Fruit fly (Drosophila melanogaster): ENCODE data around the gene CG18476.
A peak's percentile ranks its signal among the peaks of the same experiment; 100 is the strongest.

The CG18476 gene

DNA sequence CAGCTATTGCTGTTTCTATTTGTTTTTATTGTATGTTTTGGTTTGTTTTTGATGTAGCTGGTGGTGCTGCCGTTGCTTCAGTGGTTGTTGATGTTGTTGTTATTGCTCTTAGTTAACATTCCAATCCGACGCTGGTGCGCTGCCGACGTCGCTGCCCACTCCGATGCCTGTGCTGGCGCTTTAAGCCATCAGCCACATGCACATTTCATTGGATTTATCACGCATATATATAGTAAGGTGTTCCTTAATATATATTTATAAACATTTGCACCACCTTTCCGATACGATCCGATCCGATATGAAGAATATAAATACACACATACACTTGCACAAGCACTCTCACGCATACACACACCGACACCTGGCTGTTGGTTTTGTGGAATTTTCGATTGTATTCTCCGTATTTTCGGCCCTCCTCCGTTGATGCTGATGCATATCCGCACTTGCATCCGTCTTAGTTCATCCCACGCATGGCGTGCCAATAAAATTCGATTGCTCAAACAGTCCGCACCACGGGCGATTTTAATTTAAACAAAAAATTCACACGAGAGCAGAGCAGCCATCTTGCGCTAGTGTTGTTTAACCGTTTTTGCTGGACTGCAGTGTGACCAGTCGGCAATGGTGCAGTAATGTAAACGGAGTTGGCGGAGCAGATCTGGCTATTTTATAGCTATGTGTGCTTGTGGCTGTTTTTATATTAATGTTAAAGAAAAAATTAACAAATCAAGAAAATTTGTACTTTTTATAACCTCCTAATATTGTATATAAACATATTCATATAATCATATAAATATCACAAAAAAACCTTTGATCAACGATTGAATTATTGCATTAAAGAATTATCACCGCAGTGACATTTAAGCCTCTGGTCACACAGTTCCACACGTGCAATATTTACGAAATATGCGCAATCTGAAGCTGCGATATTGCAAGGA is 27.5 kb downstream of the CG18476 start, which contains the start of the genes Csk and Elp1 (continued):
- TF ChIP-seq CG10959 (GFP tag; IDR thresholded peaks at IDR 0.05) (no peak), CG8281 (tag; optimal IDR thresholded peaks at IDR 0.05) (peak; percentile 5), gcm (GFP tag; optimal IDR thresholded peaks at IDR 0.05) (no peak), dmrt99B (tag; optimal IDR thresholded peaks at IDR 0.05) (peak; percentile 42), YL-1 (GFP tag; optimal IDR thresholded peaks at IDR 0.05) (peak; percentile 74), mam (GFP tag; optimal IDR thresholded peaks at IDR 0.05) (peak; percentile 20), CG12236 (GFP tag; optimal IDR thresholded peaks at IDR 0.05) (no peak), Aef1 (GFP tag; IDR thresholded peaks at IDR 0.05) (peak; percentile 45; the same call in 2 of the 3 replicates), CoRest (tag; optimal IDR thresholded peaks at IDR 0.05) (peak; percentile 78), CG5953 (GFP tag; IDR thresholded peaks at IDR 0.05) (no peak), al (GFP tag; IDR thresholded peaks at IDR 0.05) (0 out of 2 replicates have a peak, but pooled peaks have one; percentile 10), Eip74EF (GFP tag; optimal IDR thresholded peaks at IDR 0.05) (peak in 1 of 2 experiments; percentile 20), wdn (GFP tag; IDR thresholded peaks at IDR 0.05) (no peak), ind (GFP tag; optimal IDR thresholded peaks at IDR 0.05) (peak; percentile 50), CG7928 (GFP tag; optimal IDR thresholded peaks at IDR 0.05) (no peak), Ssrp (tag; optimal IDR thresholded peaks at IDR 0.05) (peak; percentile 56), Oaz (GFP tag; IDR thresholded peaks at IDR 0.05) (no peak), CG9797 (GFP tag; optimal IDR thresholded peaks at IDR 0.05) (peak; percentile 96), CG17802 (tag; optimal IDR thresholded peaks at IDR 0.05) (no peak), knrl (GFP tag; IDR thresholded peaks at IDR 0.05; ENCODE audit: partially characterized antibody) (peak; percentile 23; the same call in 1 of the 3 replicates), CG4404 (GFP tag; IDR thresholded peaks at IDR 0.05) (no peak), CG17385 (GFP tag; optimal IDR thresholded peaks at IDR 0.05) (peak; percentile 45), CG7745 (tag; optimal IDR thresholded peaks at IDR 0.05) (no peak), row (GFP tag; IDR thresholded peaks at IDR 0.05) (peak; percentile 91), D (optimal IDR thresholded peaks at IDR 0.05) (no peak), D (GFP tag; optimal IDR thresholded peaks at IDR 0.05) (no peak), CG4820 (GFP tag; optimal IDR thresholded peaks at IDR 0.05) (peak; percentile 55), Fer1 (GFP tag; optimal IDR thresholded peaks at IDR 0.05) (peak; percentile 60), gro (GFP tag; optimal IDR thresholded peaks at IDR 0.05) (peak; percentile 48), CG2889 (GFP tag; IDR thresholded peaks at IDR 0.05) (no peak), stwl (tag; optimal IDR thresholded peaks at IDR 0.05) (peak; percentile 97), sisA (GFP tag; IDR thresholded peaks at IDR 0.05) (no peak; the same call in 1 of the 2 replicates), pita (GFP tag; optimal IDR thresholded peaks at IDR 0.05) (no peak), CG14050 (GFP tag; IDR thresholded peaks at IDR 0.05) (no peak), CG32772 (GFP tag; IDR thresholded peaks at IDR 0.05) (no peak), br (optimal IDR thresholded peaks at IDR 0.05) (no peak), chif (GFP tag; optimal IDR thresholded peaks at IDR 0.05) (no peak), CG7839 (tag; optimal IDR thresholded peaks at IDR 0.05) (peak; percentile 64), Meics (GFP tag; optimal IDR thresholded peaks at IDR 0.05) (peak; percentile 54), ftz-f1 (GFP tag; optimal IDR thresholded peaks at IDR 0.05) (no peak), scrt (GFP tag; optimal IDR thresholded peaks at IDR 0.05) (peak; percentile 26), D19B (GFP tag; optimal IDR thresholded peaks at IDR 0.05) (no peak), Hr3 (GFP tag; optimal IDR thresholded peaks at IDR 0.05) (peak; percentile 58), Doc3 (GFP tag; IDR thresholded peaks at IDR 0.05; ENCODE audit: partially characterized antibody) (no peak), CG7372 (GFP tag; IDR thresholded peaks at IDR 0.05) (0 out of 2 replicates have a peak, but pooled peaks have one; percentile 39), CG13123 (GFP tag; optimal IDR thresholded peaks at IDR 0.05) (peak; percentile 62), CG4360 (GFP tag; IDR thresholded peaks at IDR 0.05) (peak; percentile 80), CG2120 (GFP tag; optimal IDR thresholded peaks at IDR 0.05) (peak; percentile 64), Pdp1 (GFP tag; optimal IDR thresholded peaks at IDR 0.05) (peak; percentile 39 to 52)
